Worm (Caenorhabditis elegans) whole organism, young adult: ENCODE results near the gene tbce-1.

ENCODE experiments used
- C17E4.6 ChIP-seq: fragments of 200-800 bp; sonication (Bioruptor generic); IDR thresholded peaks from 2 replicates; pipeline ENCODE4 v1.3.6; 2022; ENCODE audit warnings: missing genetic modification reagents, missing genetic modification characterization, missing compliant biosample characterization
- F57A8.1 ChIP-seq: fragments of 200-800 bp; sonication (Bioruptor generic); optimal IDR thresholded peaks from 2 replicates; lab custom pipeline; 2018; ENCODE audit warnings: mild to moderate bottlenecking, missing genetic modification characterization, moderate library complexity, missing compliant biosample characterization
- K12H6.12 ChIP-seq: fragments of 200-800 bp; sonication (Bioruptor generic); optimal IDR thresholded peaks from 2 replicates; lab custom pipeline; 2018; ENCODE audit warnings: mild to moderate bottlenecking, missing genetic modification characterization, missing compliant biosample characterization
- ceh-100 ChIP-seq: fragments of 200-800 bp; sonication (Bioruptor generic); IDR thresholded peaks from 2 replicates; pipeline ENCODE4 v1.3.6; 2022; ENCODE audit warnings: missing genetic modification reagents, missing genetic modification characterization, missing compliant biosample characterization
- dpff-1 ChIP-seq: sonication (generic microtip); optimal IDR thresholded peaks from 2 replicates; lab custom pipeline; 2017; ENCODE audit warnings: mild to moderate bottlenecking, missing genetic modification characterization, missing compliant biosample characterization
- dpl-1 ChIP-seq: fragments of 150-350 bp; optimal IDR thresholded peaks from 2 replicates; lab custom pipeline; 2014; ENCODE audit warnings: missing biosample characterization, missing genetic modification reagents, missing genetic modification characterization
- him-1 ChIP-seq: sonication (generic microtip); optimal IDR thresholded peaks from 2 replicates; lab custom pipeline; 2016; ENCODE audit warnings: missing genotype, missing genetic modification reagents, missing genetic modification characterization, missing compliant biosample characterization
- rec-8 ChIP-seq, 2 experiments: sonication (generic microtip); optimal IDR thresholded peaks; 2 replicates each; lab custom pipeline; 2016; ENCODE audit warnings: mild to moderate bottlenecking in 2 of 2, missing genetic modification characterization in 2 of 2, missing genetic modification reagents in 2 of 2, missing genotype in 2 of 2, missing biosample characterization in 1 of 2, missing compliant biosample characterization in 1 of 2, moderate library complexity in 1 of 2
- unc-62 ChIP-seq: fragments of 150-350 bp; optimal IDR thresholded peaks from 2 replicates; lab custom pipeline; 2014; ENCODE audit warnings: missing biosample characterization, missing genetic modification reagents, missing genetic modification characterization

ce11 chrIV:8345518-8345917 lies 51.0 kb downstream of the tbce-1 start, which contains the start of gene F17E9.5:
- TF ChIP-seq rec-8 (tag; optimal IDR thresholded peaks at IDR 0.05; lab: Kevin White, UChicago) (no peak), him-1 (tag; lab: Kevin White, UChicago) (no peak), dpff-1 (no peak), unc-62 (GFP tag; lab: Kevin White, UChicago) (no peak), K12H6.12 (no peak), ceh-100 (GFP tag; lab: Robert Waterston, UW) (no peak), C17E4.6 (GFP tag; lab: Robert Waterston, UW) (no peak), dpl-1 (GFP tag; lab: Kevin White, UChicago) (no peak), F57A8.1 (GFP tag; lab: Kevin White, UChicago) (no peak)
